Worm (Caenorhabditis elegans) whole organism, L1 larva: ENCODE data around the gene srw-87.

Source experiments
- C04F5.9 ChIP-seq: sonication (generic microtip); optimal IDR thresholded peaks from 2 replicates; lab custom pipeline; 2016; ENCODE audit warnings: missing genetic modification characterization, missing compliant biosample characterization
- fkh-10 ChIP-seq: sonication (generic microtip); optimal IDR thresholded peaks from 2 replicates; lab custom pipeline; 2017; ENCODE audit warnings: missing biosample characterization, missing genetic modification reagents, missing genetic modification characterization
- lin-15B ChIP-seq: fragments of 150-350 bp; sonication (generic microtip); optimal IDR thresholded peaks from 3 replicates; lab custom pipeline; 2014; ENCODE audit warnings: missing biosample characterization, missing genetic modification characterization
- lsy-2 ChIP-seq, 2 experiments: fragments of 150-350 bp; optimal IDR thresholded peaks; 2 replicates each; lab custom pipeline; 2014; ENCODE audit warnings: missing biosample characterization in 2 of 2, missing genetic modification characterization in 2 of 2
- mdl-1 ChIP-seq, 2 experiments: fragments of 150-350 bp; optimal IDR thresholded peaks; 2 replicates each; lab custom pipeline; 2014 to 2017; ENCODE audit warnings: missing biosample characterization in 2 of 2, missing genetic modification characterization in 2 of 2, inconsistent platforms in 1 of 2
- mep-1 ChIP-seq: fragments of 150-350 bp; optimal IDR thresholded peaks from 2 replicates; lab custom pipeline; 2014; ENCODE audit warnings: missing biosample characterization, missing genetic modification characterization
- nhr-28 ChIP-seq: fragments of 150-350 bp; optimal IDR thresholded peaks from 2 replicates; lab custom pipeline; 2014; ENCODE audit warnings: missing biosample characterization, missing genetic modification characterization
- nhr-77 ChIP-seq: fragments of 150-350 bp; optimal IDR thresholded peaks from 2 replicates; lab custom pipeline; 2014; ENCODE audit warnings: missing biosample characterization, missing genetic modification characterization
- rnt-1 ChIP-seq: sonication (generic microtip); optimal IDR thresholded peaks from 2 replicates; lab custom pipeline; 2016; ENCODE audit warnings: mild to moderate bottlenecking, missing genetic modification characterization, moderate library complexity, missing compliant biosample characterization
- snpc-4 ChIP-seq: fragments of 150-350 bp; optimal IDR thresholded peaks from 2 replicates; lab custom pipeline; 2014; ENCODE audit warnings: missing biosample characterization, missing genetic modification characterization
- sptf-1 ChIP-seq: fragments of 150-350 bp; optimal IDR thresholded peaks from 2 replicates; lab custom pipeline; 2014; ENCODE audit warnings: missing biosample characterization, missing genetic modification characterization
- unc-62 ChIP-seq: fragments of 150-350 bp; optimal IDR thresholded peaks from 2 replicates; lab custom pipeline; 2014; ENCODE audit warnings: missing biosample characterization, missing genetic modification reagents, missing genetic modification characterization
- ztf-11 ChIP-seq, 2 experiments: sonication (generic microtip); optimal IDR thresholded peaks; 2 replicates each; lab custom pipeline; 2016 to 2017; ENCODE audit warnings: missing genetic modification characterization in 2 of 2, missing biosample characterization in 1 of 2, missing compliant biosample characterization in 1 of 2

- TF ChIP-seq ztf-11 (tag; optimal IDR thresholded peaks at IDR 0.05; lab: Kevin White, UChicago) (no peak), mep-1 (tag; lab: Kevin White, UChicago) (no peak), mdl-1 (tag; optimal IDR thresholded peaks at IDR 0.05; lab: Kevin White, UChicago) (no peak), nhr-77 (tag; lab: Kevin White, UChicago) (no peak), fkh-10 (no peak), snpc-4 (tag; lab: Kevin White, UChicago) (no peak), rnt-1 (tag; lab: Kevin White, UChicago) (no peak), nhr-28 (tag; lab: Kevin White, UChicago) (no peak), unc-62 (GFP tag; lab: Kevin White, UChicago) (no peak), sptf-1 (tag; lab: Kevin White, UChicago) (no peak), lsy-2 (tag; optimal IDR thresholded peaks at IDR 0.05; lab: Kevin White, UChicago) (no peak), lin-15B (tag; lab: Kevin White, UChicago) (no peak), C04F5.9 (no peak)
These were observed 48.8 kb upstream of the srw-87 start, which contains the start of gene F28G4.3 for ce11 chrV:16287619-16288018.
